Fruit fly (Drosophila melanogaster) Kc167 (cell line): ENCODE data around the gene CG9095.

Experiments
- Myc ChIP-seq: fragments of >200 bp; optimal IDR thresholded peaks from 2 replicates; lab custom pipeline; 2017; ENCODE audit warnings: missing external identifiers
- Sin3A ChIP-seq: fragments of >200 bp; optimal IDR thresholded peaks from 2 replicates; lab custom pipeline; 2018; ENCODE audit warnings: missing external identifiers
- h ChIP-seq: fragments of >200 bp; optimal IDR thresholded peaks from 3 replicates; lab custom pipeline; 2018; ENCODE audit warnings: missing external identifiers
- insv ChIP-seq: fragments of >200 bp; optimal IDR thresholded peaks from 3 replicates; lab custom pipeline; 2018; ENCODE audit warnings: missing external identifiers
- psq ChIP-seq: fragments of >200 bp; optimal IDR thresholded peaks from 2 replicates; lab custom pipeline; 2017; ENCODE audit warnings: missing external identifiers
- ttk ChIP-seq: sonication (Bioruptor generic); optimal IDR thresholded peaks from 2 replicates; lab custom pipeline; 2017; ENCODE audit warnings: missing external identifiers

DNA sequence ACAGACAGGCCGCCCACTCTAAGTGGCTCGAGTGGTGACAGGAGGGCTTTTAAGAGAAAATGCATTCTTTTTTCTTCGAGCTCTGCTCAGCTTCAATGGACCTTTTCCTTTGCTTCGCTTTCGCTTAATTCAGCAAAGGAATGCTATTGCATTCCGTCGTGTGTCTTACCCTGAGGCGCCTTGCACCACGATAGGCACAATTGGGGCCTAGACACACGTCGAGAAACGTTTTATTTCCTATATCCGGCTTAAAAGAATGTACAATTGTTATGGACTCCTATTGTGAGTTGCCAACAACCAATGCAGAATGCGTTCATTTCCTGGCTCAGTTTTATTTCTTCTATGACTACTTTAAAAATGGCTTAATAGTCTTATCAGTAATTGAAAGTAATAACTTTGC is 71.9 kb downstream of the CG9095 start:
- TF ChIP-seq Sin3A (lab: Kevin White, UChicago): no peak
- TF ChIP-seq ttk (lab: Kevin White, UChicago): no peak
- TF ChIP-seq insv (lab: Kevin White, UChicago): no peak
- no peak for TF ChIP-seq psq
- TF ChIP-seq h (lab: Kevin White, UChicago): no peak
- no peak for TF ChIP-seq Myc (lab: Kevin White, UChicago)
